Worm (Caenorhabditis elegans): ENCODE results near the gene C17C3.15.
"Not testable (repeated sequence)": the region's sequence is repeated elsewhere in the genome, so short reads cannot be mapped to it uniquely, and the experiment has no call there.

DNA sequence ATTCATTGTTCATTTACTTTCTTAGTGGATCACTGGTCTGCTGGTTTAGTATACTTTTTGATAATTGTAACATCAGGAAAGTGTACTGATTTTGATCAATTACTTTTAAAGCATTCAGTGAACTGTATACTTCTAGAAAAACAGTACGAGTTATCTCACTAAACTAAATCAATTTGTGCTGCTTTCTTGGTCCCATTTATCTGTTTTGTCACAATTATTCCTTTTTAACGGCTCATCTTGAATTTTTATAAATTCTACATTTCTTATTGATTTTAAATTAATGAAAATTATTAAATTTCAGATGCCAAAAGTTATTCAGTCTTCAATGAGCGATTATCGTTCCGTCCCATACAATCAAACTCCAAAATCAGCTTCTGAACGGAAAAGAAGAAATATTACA lies 35.5 kb upstream of the C17C3.15 start, which contains the start of gene hlh-25:
- TF ChIP-seq W03F9.2, dao-5, him-1 (tag; optimal IDR thresholded peaks at IDR 0.05): not testable (repeated sequence)

Data from whole organism, L4/young adult.